Worm (Caenorhabditis elegans): ENCODE results near the gene clc-5.

DNA sequence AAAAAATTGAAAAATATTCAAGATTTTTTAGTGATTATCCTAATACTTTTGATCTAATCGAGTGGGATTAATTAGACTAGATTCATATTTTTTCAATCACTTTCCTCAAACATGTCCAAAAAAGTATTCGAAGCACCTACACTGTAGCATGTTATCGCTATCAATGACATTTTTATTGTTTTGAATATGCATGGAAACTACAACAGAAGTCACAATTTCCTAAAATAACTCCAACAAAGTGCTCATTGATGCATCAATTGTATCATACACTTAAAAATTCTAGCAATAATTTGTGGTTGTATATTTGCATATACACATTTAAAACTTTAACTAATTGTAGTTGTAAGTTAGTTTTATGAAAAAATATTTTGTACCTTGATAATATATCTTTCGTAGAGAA is 6.7 kb downstream of the clc-5 start:
- TF ChIP-seq tbx-2 (tag; optimal IDR thresholded peaks at IDR 0.05), result no peak
- TF ChIP-seq efl-3 (GFP tag; optimal IDR thresholded peaks at IDR 0.05), result no peak
- no peak for TF ChIP-seq nhr-11 (tag; optimal IDR thresholded peaks at IDR 0.05)
- TF ChIP-seq ama-1 (optimal IDR thresholded peaks at IDR 0.05), result no peak
- TF ChIP-seq elt-3 (tag; optimal IDR thresholded peaks at IDR 0.05), result no peak
- TF ChIP-seq elt-2 (tag; optimal IDR thresholded peaks at IDR 0.05), result no peak
